Fruit fly (Drosophila melanogaster): Measurements from ENCODE around the gene Pex23.

Gene Pex23

DNA sequence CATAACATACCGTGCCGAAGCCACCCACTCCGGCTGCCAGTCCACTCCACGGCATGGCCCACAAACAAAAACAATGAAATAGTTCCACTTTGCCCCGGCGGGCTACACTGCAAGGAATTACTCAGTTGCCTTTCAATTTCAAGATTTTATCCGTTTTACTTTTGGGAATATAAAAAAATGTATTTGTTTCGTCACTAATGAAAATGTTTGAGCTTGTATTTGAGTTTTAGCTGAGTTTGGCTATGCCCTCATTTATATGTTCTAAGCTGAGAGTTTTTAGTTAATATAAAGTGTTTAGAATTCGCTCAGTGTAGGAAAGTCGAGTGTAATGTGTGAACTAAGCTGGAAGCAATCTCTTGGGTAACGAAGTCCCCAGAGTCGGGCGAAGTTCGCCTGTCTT, 25.3 kb downstream of the Pex23 start (continued):
- TF ChIP-seq ara (GFP tag; IDR thresholded peaks at IDR 0.05) (no peak), chif (GFP tag; optimal IDR thresholded peaks at IDR 0.05) (peak; percentile 17 to 20), CG12659 (GFP tag; optimal IDR thresholded peaks at IDR 0.05) (peak; percentile 16), CG17912 (GFP tag; optimal IDR thresholded peaks at IDR 0.05) (no peak), CG18619 (GFP tag; optimal IDR thresholded peaks at IDR 0.05) (no peak), Rx (GFP tag; IDR thresholded peaks at IDR 0.05) (no peak), E2f2 (GFP tag; IDR thresholded peaks at IDR 0.05) (no peak), CG15696 (tag; optimal IDR thresholded peaks at IDR 0.05) (no peak), pan (optimal IDR thresholded peaks at IDR 0.05) (no peak), pan (GFP tag; optimal IDR thresholded peaks at IDR 0.05 in 1 of 2, IDR thresholded peaks at IDR 0.05 in 1 of 2) (peak in 1 of 2 experiments; percentile 65), CG10366 (GFP tag; IDR thresholded peaks at IDR 0.05) (no peak), fd96Cb (tag; optimal IDR thresholded peaks at IDR 0.05) (peak; percentile 45), crc (GFP tag; optimal IDR thresholded peaks at IDR 0.05) (peak; percentile 28), Hr51 (GFP tag; optimal IDR thresholded peaks at IDR 0.05) (peak; percentile 8 to 66), CG14710 (tag; optimal IDR thresholded peaks at IDR 0.05) (peak; percentile 9), hkb (optimal IDR thresholded peaks at IDR 0.05) (no peak), hkb (GFP tag; IDR thresholded peaks at IDR 0.05) (peak; percentile 69; the same call in 1 of the 2 replicates), Dek (tag; optimal IDR thresholded peaks at IDR 0.05) (peak; percentile 14), br (optimal IDR thresholded peaks at IDR 0.05) (no peak), CG32532 (GFP tag; IDR thresholded peaks at IDR 0.05) (no peak), CG7963 (GFP tag; IDR thresholded peaks at IDR 0.05; ENCODE audit: partially characterized antibody) (no peak), CG10267 (tag; optimal IDR thresholded peaks at IDR 0.05) (peak; percentile 19), CG12744 (GFP tag; optimal IDR thresholded peaks at IDR 0.05) (no peak), CG1832 (GFP tag; optimal IDR thresholded peaks at IDR 0.05) (no peak), al (GFP tag; IDR thresholded peaks at IDR 0.05) (no peak), Dp (GFP tag; optimal IDR thresholded peaks at IDR 0.05) (no peak), CG8924 (tag; optimal IDR thresholded peaks at IDR 0.05) (peak; percentile 30), CG12219 (GFP tag; optimal IDR thresholded peaks at IDR 0.05) (peak; percentile 22), grau (tag; optimal IDR thresholded peaks at IDR 0.05) (peak; percentile 53), grn (GFP tag; optimal IDR thresholded peaks at IDR 0.05) (no peak), CG9797 (GFP tag; optimal IDR thresholded peaks at IDR 0.05) (no peak), Hr78 (GFP tag; optimal IDR thresholded peaks at IDR 0.05) (peak in 1 of 2 experiments; percentile 25), Atf3 (GFP tag; optimal IDR thresholded peaks at IDR 0.05) (no peak), CG4730 (GFP tag; IDR thresholded peaks at IDR 0.05) (no peak), Ets97D (GFP tag; optimal IDR thresholded peaks at IDR 0.05) (no peak), ftz-f1 (GFP tag; optimal IDR thresholded peaks at IDR 0.05) (no peak), Fer2 (tag; optimal IDR thresholded peaks at IDR 0.05) (no peak), CG16815 (GFP tag; optimal IDR thresholded peaks at IDR 0.05) (no peak), ATbp (GFP tag; optimal IDR thresholded peaks at IDR 0.05) (peak; percentile 51), jumu (GFP tag; optimal IDR thresholded peaks at IDR 0.05) (peak; percentile 58), nom (GFP tag; optimal IDR thresholded peaks at IDR 0.05) (no peak), Elba2 (GFP tag; optimal IDR thresholded peaks at IDR 0.05) (no peak), maf-S (GFP tag; optimal IDR thresholded peaks at IDR 0.05) (no peak), B-H2 (GFP tag; optimal IDR thresholded peaks at IDR 0.05) (no peak), Camta (GFP tag; optimal IDR thresholded peaks at IDR 0.05) (peak; percentile 30), CG15269 (tag; optimal IDR thresholded peaks at IDR 0.05) (no peak), tll (GFP tag; optimal IDR thresholded peaks at IDR 0.05) (no peak), GATAe (GFP tag; conservative IDR thresholded peaks at IDR 0.05) (no peak), CG7987 (GFP tag; optimal IDR thresholded peaks at IDR 0.05) (no peak), lilli (GFP tag; optimal IDR thresholded peaks at IDR 0.05) (no peak), dmrt11E (tag; optimal IDR thresholded peaks at IDR 0.05) (no peak)
